Worm (Caenorhabditis elegans) whole organism, L2 larva: Measurements from ENCODE around the gene F26D2.13.

Experiments
- C34F6.9 ChIP-seq: fragments of 150-350 bp; optimal IDR thresholded peaks from 2 replicates; lab custom pipeline; 2014; ENCODE audit warnings: missing biosample characterization, missing genetic modification characterization
- F13H6.1 ChIP-seq: sonication (generic microtip); optimal IDR thresholded peaks from 2 replicates; lab custom pipeline; 2016; ENCODE audit warnings: missing genetic modification characterization, missing compliant biosample characterization
- R02D3.7 ChIP-seq: fragments of 150-350 bp; optimal IDR thresholded peaks from 2 replicates; lab custom pipeline; 2014; ENCODE audit warnings: missing biosample characterization, missing genetic modification characterization
- Y55F3AM.14 ChIP-seq: fragments of 200-800 bp; sonication (Bioruptor generic); optimal IDR thresholded peaks from 2 replicates; lab custom pipeline; 2018; ENCODE audit warnings: mild to moderate bottlenecking, missing genetic modification characterization, missing compliant biosample characterization
- ZK546.5 ChIP-seq: sonication (generic microtip); optimal IDR thresholded peaks from 2 replicates; lab custom pipeline; 2017; ENCODE audit warnings: missing biosample characterization, missing genetic modification characterization
- alr-1 ChIP-seq: fragments of 150-350 bp; optimal IDR thresholded peaks from 2 replicates; lab custom pipeline; 2014; ENCODE audit warnings: missing biosample characterization, missing genetic modification characterization
- aly-2 ChIP-seq: fragments of 150-350 bp; optimal IDR thresholded peaks from 2 replicates; lab custom pipeline; 2014; ENCODE audit warnings: missing biosample characterization, missing genetic modification characterization
- ama-1 ChIP-seq: fragments of 150-350 bp; optimal IDR thresholded peaks from 2 replicates; lab custom pipeline; 2018; ENCODE audit warnings: inconsistent platforms
- ceh-16 ChIP-seq: fragments of 150-350 bp; optimal IDR thresholded peaks from 2 replicates; lab custom pipeline; 2014; ENCODE audit warnings: missing biosample characterization, missing genetic modification characterization
- crh-2 ChIP-seq: sonication (generic microtip); optimal IDR thresholded peaks from 2 replicates; lab custom pipeline; 2017; ENCODE audit warnings: missing biosample characterization, missing genetic modification characterization
- dmd-4 ChIP-seq: sonication (generic microtip); optimal IDR thresholded peaks from 2 replicates; lab custom pipeline; 2017; ENCODE audit warnings: missing biosample characterization, missing genetic modification characterization
- egl-27 ChIP-seq: sonication (generic microtip); optimal IDR thresholded peaks from 3 replicates; lab custom pipeline; 2017; ENCODE audit warnings: missing biosample characterization, missing genetic modification reagents, missing genetic modification characterization
- elt-1 ChIP-seq: fragments of 150-350 bp; optimal IDR thresholded peaks from 2 replicates; lab custom pipeline; 2014; ENCODE audit warnings: missing biosample characterization, missing genetic modification characterization
- elt-3 ChIP-seq: sonication (generic microtip); optimal IDR thresholded peaks from 2 replicates; lab custom pipeline; 2017; ENCODE audit warnings: missing biosample characterization, missing genetic modification characterization
- fos-1 ChIP-seq: fragments of 150-350 bp; optimal IDR thresholded peaks from 2 replicates; lab custom pipeline; 2014; ENCODE audit warnings: missing biosample characterization, missing genetic modification characterization
- gmeb-1 ChIP-seq: fragments of 150-350 bp; optimal IDR thresholded peaks from 2 replicates; lab custom pipeline; 2014; ENCODE audit warnings: missing biosample characterization, missing genetic modification characterization
- lin-13 ChIP-seq: fragments of 150-350 bp; optimal IDR thresholded peaks from 2 replicates; lab custom pipeline; 2014; ENCODE audit warnings: missing biosample characterization, missing genetic modification reagents, missing genetic modification characterization
- lin-39 ChIP-seq: fragments of 150-350 bp; optimal IDR thresholded peaks from 2 replicates; lab custom pipeline; 2014; ENCODE audit warnings: missing biosample characterization, missing genetic modification reagents, missing genetic modification characterization
- lsy-2 ChIP-seq, 2 experiments: fragments of 150-350 bp in 1 of 2; sonication (generic microtip) in 1 of 2; optimal IDR thresholded peaks; 2 replicates each; lab custom pipeline; 2014 to 2017; ENCODE audit warnings: missing biosample characterization in 2 of 2, missing genetic modification characterization in 2 of 2
- mab-5 ChIP-seq: fragments of 150-350 bp; optimal IDR thresholded peaks from 2 replicates; lab custom pipeline; 2014; ENCODE audit warnings: missing biosample characterization, missing genetic modification characterization
- mbf-1 ChIP-seq: sonication (generic microtip); optimal IDR thresholded peaks from 2 replicates; lab custom pipeline; 2017; ENCODE audit warnings: missing biosample characterization, missing genetic modification characterization
- nhr-12 ChIP-seq: fragments of 150-350 bp; optimal IDR thresholded peaks from 2 replicates; lab custom pipeline; 2014; ENCODE audit warnings: missing biosample characterization, missing genetic modification characterization
- nhr-129 ChIP-seq: fragments of 150-350 bp; optimal IDR thresholded peaks from 2 replicates; lab custom pipeline; 2014; ENCODE audit warnings: missing biosample characterization, missing genetic modification characterization
- nhr-23 ChIP-seq: fragments of 150-350 bp; optimal IDR thresholded peaks from 2 replicates; lab custom pipeline; 2014; ENCODE audit warnings: missing biosample characterization, missing genetic modification reagents, missing genetic modification characterization
- nhr-237 ChIP-seq: fragments of 150-350 bp; optimal IDR thresholded peaks from 2 replicates; lab custom pipeline; 2014; ENCODE audit warnings: missing biosample characterization, missing genetic modification characterization
- nhr-25 ChIP-seq: fragments of 150-350 bp; sonication (generic microtip); optimal IDR thresholded peaks from 3 replicates; lab custom pipeline; 2014; ENCODE audit warnings: missing biosample characterization, missing genetic modification characterization
- nhr-6 ChIP-seq: fragments of 150-350 bp; optimal IDR thresholded peaks from 2 replicates; lab custom pipeline; 2014; ENCODE audit warnings: missing biosample characterization, missing genetic modification characterization
- peb-1 ChIP-seq: fragments of 150-350 bp; optimal IDR thresholded peaks from 2 replicates; lab custom pipeline; 2014; ENCODE audit warnings: missing biosample characterization, missing genetic modification characterization
- sem-4 ChIP-seq: fragments of 150-350 bp; optimal IDR thresholded peaks from 2 replicates; lab custom pipeline; 2014; ENCODE audit warnings: missing biosample characterization, missing genetic modification reagents, missing genetic modification characterization
- skn-1 ChIP-seq: sonication (generic microtip); optimal IDR thresholded peaks from 2 replicates; lab custom pipeline; 2017; ENCODE audit warnings: missing biosample characterization, missing genetic modification characterization
- sma-3 ChIP-seq: sonication (generic microtip); optimal IDR thresholded peaks from 2 replicates; lab custom pipeline; 2016; ENCODE audit warnings: missing genetic modification reagents, missing genetic modification characterization, missing compliant biosample characterization
- sma-9 ChIP-seq, 2 experiments: fragments of 150-350 bp in 1 of 2; sonication (generic microtip) in 1 of 2; optimal IDR thresholded peaks; 2 replicates each; lab custom pipeline; 2014 to 2016; ENCODE audit warnings: missing genetic modification characterization in 2 of 2, mild to moderate bottlenecking in 1 of 2, missing biosample characterization in 1 of 2, missing compliant biosample characterization in 1 of 2, missing genetic modification reagents in 1 of 2, moderate library complexity in 1 of 2
- snpc-4 ChIP-seq: fragments of 150-350 bp; optimal IDR thresholded peaks from 2 replicates; lab custom pipeline; 2014; ENCODE audit warnings: missing biosample characterization, missing genetic modification characterization
- unc-39 ChIP-seq: fragments of 150-350 bp; optimal IDR thresholded peaks from 2 replicates; lab custom pipeline; 2014; ENCODE audit warnings: missing biosample characterization, missing genetic modification characterization
- unc-55 ChIP-seq: fragments of 150-350 bp; sonication (generic microtip); optimal IDR thresholded peaks from 3 replicates; lab custom pipeline; 2014; ENCODE audit warnings: missing biosample characterization, missing genetic modification reagents, missing genetic modification characterization
- zag-1 ChIP-seq: fragments of 150-350 bp; optimal IDR thresholded peaks from 2 replicates; lab custom pipeline; 2014; ENCODE audit warnings: missing biosample characterization, missing genetic modification characterization
- ztf-4 ChIP-seq: fragments of 150-350 bp; optimal IDR thresholded peaks from 2 replicates; lab custom pipeline; 2014; ENCODE audit warnings: missing biosample characterization, missing genetic modification characterization

The F26D2.13 gene

ce11 chrV:16435510-16435909 is at the start of gene F26D2.13, which contains the start of gene F26D2.14:
TSS of gene F26D2.13 (minus strand) at chrV:16435610.
TSS of gene F26D2.14 (plus strand) at chrV:16435855.
- no peak for TF ChIP-seq snpc-4
- no peak for TF ChIP-seq lsy-2 (tag; optimal IDR thresholded peaks at IDR 0.05; lab: Kevin White, UChicago)
- TF ChIP-seq F13H6.1, result no peak
- TF ChIP-seq ZK546.5 (tag; lab: Kevin White, UChicago), result no peak
- no peak for TF ChIP-seq mab-5 (tag; lab: Kevin White, UChicago)
- no peak for TF ChIP-seq nhr-25 (tag; lab: Kevin White, UChicago)
- TF ChIP-seq mbf-1 (tag; lab: Kevin White, UChicago), result no peak
- TF ChIP-seq C34F6.9, result no peak
- TF ChIP-seq nhr-6 (tag; lab: Kevin White, UChicago), result no peak
- TF ChIP-seq Y55F3AM.14, result no peak

DNA sequence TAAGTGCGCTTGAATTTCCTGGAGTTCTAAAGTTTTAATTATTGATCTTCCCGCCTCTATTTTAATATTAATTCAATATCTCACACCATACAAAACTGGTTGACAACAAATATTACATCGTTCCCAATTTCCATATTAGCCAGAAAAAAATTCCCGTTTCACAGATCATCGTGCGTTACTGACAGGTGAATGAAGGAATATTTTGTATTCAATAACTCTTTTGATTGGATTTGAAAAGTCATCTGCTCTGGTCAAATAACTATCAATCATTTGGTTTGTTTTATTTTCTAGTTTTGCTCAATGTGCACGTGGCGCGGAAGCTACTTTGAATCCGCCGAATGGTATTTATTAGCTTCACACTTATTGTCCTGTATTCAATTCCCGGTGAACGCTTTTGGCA is 48.3 kb upstream of the F26D2.13 start, which contains the start of gene srh-139:
Gene srh-139, plus strand, starts transcription at position 301 of the 400 bp plus-strand sequence.
- no peak for TF ChIP-seq lin-39 (tag; lab: Kevin White, UChicago)
- TF ChIP-seq unc-55, result no peak
- no peak for TF ChIP-seq elt-1
- no peak for TF ChIP-seq nhr-237 (tag; lab: Kevin White, UChicago)
- TF ChIP-seq gmeb-1 (tag; lab: Kevin White, UChicago), result no peak
- no peak for TF ChIP-seq peb-1 (tag; lab: Kevin White, UChicago)
- no peak for TF ChIP-seq alr-1 (tag; lab: Kevin White, UChicago)
- no peak for TF ChIP-seq crh-2
- TF ChIP-seq skn-1 (tag; lab: Kevin White, UChicago), result no peak
- TF ChIP-seq ceh-16 (tag; lab: Kevin White, UChicago), result no peak
- TF ChIP-seq sma-9 (GFP tag; optimal IDR thresholded peaks at IDR 0.05; lab: Kevin White, UChicago), result no peak
- TF ChIP-seq sma-9 (tag; optimal IDR thresholded peaks at IDR 0.05; lab: Kevin White, UChicago), result no peak
- TF ChIP-seq mab-5 (tag; lab: Kevin White, UChicago), result no peak
- no peak for TF ChIP-seq nhr-23 (tag; lab: Kevin White, UChicago)
- TF ChIP-seq sma-3 (GFP tag; lab: Kevin White, UChicago), result no peak
- no peak for TF ChIP-seq R02D3.7 (tag; lab: Kevin White, UChicago)
- TF ChIP-seq egl-27 (tag; lab: Kevin White, UChicago), result no peak
- no peak for TF ChIP-seq nhr-12
- TF ChIP-seq zag-1, result no peak

DNA sequence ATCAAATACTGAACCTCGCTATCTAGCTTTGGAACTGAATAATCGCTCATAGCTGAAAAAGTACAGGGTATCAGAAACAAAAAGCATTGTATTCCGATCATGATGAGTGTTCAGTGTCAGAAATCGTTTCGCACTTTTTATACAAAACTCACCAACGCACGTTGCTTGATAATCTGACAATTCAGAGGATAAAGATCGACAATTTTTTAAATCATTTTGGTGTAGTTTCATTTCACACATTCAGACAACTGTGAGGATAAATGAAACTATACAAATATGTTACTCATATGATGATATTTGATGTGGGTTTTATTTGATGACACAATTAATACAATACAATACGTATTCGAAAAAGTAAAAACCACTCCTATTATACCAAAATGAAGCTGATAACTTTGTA is 47.6 kb upstream of the F26D2.13 start, which contains the start of gene F57E7.2:
Gene F57E7.2, minus strand, starts transcription at position 101 of the 400 bp plus-strand sequence.
- no peak for TF ChIP-seq nhr-25 (tag; lab: Kevin White, UChicago)

DNA sequence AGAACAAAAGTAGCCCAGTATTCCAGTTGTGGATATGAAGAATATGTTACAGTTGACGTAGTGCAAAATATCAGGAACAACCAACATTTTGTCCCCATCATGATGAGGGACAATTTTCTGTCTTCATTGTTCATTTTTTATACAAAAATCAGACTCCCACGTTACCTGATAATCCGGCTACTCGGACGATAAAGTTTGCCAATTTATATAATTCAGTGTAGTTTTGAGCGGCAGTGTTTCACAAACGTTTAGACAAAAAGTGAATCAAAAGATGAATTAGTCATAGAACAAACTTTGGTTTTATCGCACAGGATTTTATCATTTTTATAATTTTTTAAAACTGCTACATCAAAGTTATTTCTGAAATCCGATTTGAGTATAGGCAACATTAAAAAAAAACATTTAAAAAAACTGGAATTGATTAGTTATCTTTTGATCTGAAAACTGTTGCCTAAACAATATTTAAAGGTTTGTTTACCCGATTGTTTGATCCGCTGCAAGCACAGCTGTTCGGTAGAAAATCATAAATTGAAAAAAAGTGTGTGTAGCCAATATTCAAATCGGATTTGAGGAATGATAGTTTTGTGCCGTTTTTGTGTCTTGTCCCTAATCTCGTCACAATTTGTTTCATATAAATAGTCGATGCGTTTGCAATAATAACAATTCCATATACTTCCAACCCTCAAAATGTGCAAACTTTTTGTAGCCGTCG is 45.7 kb upstream of the F26D2.13 start, which contains the start of the genes F57E7.4 and spig-6:
Gene F57E7.4, minus strand, starts transcription at position 101 of the 712 bp plus-strand sequence.
Gene spig-6, plus strand, starts transcription at position 662 of the 712 bp plus-strand sequence.
- TF ChIP-seq zag-1 (no peak), unc-39 (tag; lab: Kevin White, UChicago) (no peak), elt-3 (tag; lab: Kevin White, UChicago) (no peak), ztf-4 (tag; lab: Kevin White, UChicago) (no peak), sem-4 (tag; lab: Kevin White, UChicago) (no peak), alr-1 (tag; lab: Kevin White, UChicago) (no peak), nhr-23 (tag; lab: Kevin White, UChicago) (no peak), mab-5 (tag; lab: Kevin White, UChicago) (no peak), lin-13 (no peak), snpc-4 (no peak), dmd-4 (no peak), lin-39 (tag; lab: Kevin White, UChicago) (no peak), nhr-129 (no peak), fos-1 (tag; lab: Kevin White, UChicago) (no peak), unc-55 (no peak), aly-2 (tag; lab: Kevin White, UChicago) (no peak), ama-1 (lab: Kevin White, UChicago) (no peak), sma-9 (GFP tag; optimal IDR thresholded peaks at IDR 0.05; lab: Kevin White, UChicago) (no peak), sma-9 (tag; optimal IDR thresholded peaks at IDR 0.05; lab: Kevin White, UChicago) (no peak)
- TF ChIP-seq, all 48 proteins: peak for 0
